Worm (Caenorhabditis elegans) whole organism, early embryonic: ENCODE measurements around the gene gst-21.

Experiments
- F13C5.2 ChIP-seq: sonication (generic microtip); optimal IDR thresholded peaks from 2 replicates; lab custom pipeline; 2017; ENCODE audit warnings: mild to moderate bottlenecking, missing genetic modification characterization, inconsistent platforms, missing compliant biosample characterization
- ceh-36 ChIP-seq: sonication (generic microtip); optimal IDR thresholded peaks from 2 replicates; lab custom pipeline; 2016; ENCODE audit warnings: missing genetic modification characterization, inconsistent platforms, missing compliant biosample characterization
- hnd-1 ChIP-seq: sonication (generic microtip); optimal IDR thresholded peaks from 2 replicates; lab custom pipeline; 2016; ENCODE audit warnings: missing genetic modification characterization, missing compliant biosample characterization
- tbx-11 ChIP-seq: fragments of 200-800 bp; sonication (Bioruptor generic); IDR thresholded peaks from 2 replicates; pipeline ENCODE4 v1.3.6; 2022; ENCODE audit warnings: missing genetic modification characterization, missing compliant biosample characterization

DNA sequence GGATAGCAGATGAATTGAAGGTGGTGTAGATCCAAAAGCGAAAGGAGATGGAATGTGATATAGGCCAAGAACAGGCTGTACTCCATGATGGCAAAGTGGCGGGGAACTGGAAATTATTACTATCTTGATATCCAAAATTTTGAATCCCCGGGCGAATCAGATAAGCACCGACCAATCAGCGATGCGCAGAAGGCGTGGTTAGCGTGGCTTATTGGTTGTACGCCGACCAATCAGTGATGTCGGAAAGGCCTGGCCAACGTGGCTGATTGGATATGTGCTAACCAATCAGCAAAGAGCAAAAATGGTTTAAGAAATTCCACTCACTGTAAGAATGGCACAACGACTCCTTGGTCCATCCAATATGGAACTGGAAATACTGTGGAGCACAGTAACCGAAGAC is 48.2 kb upstream of the gst-21 start:
- no peak for TF ChIP-seq tbx-11 (GFP tag; lab: Robert Waterston, UW)
- no peak for TF ChIP-seq ceh-36 (tag; lab: Kevin White, UChicago)
- no peak for TF ChIP-seq hnd-1 (tag; lab: Kevin White, UChicago)
- no peak for TF ChIP-seq F13C5.2 (tag; lab: Kevin White, UChicago)
